Worm (Caenorhabditis elegans) whole organism, late embryonic: ENCODE results near the gene D1054.18.

Experiments used
- C08G9.2 ChIP-seq: sonication (generic microtip); optimal IDR thresholded peaks from 2 replicates; lab custom pipeline; 2016; ENCODE audit warnings: mild to moderate bottlenecking, missing genetic modification characterization, moderate library complexity, missing compliant biosample characterization
- K02D7.2 ChIP-seq: sonication (generic microtip); optimal IDR thresholded peaks from 2 replicates; lab custom pipeline; 2017; ENCODE audit warnings: mild to moderate bottlenecking, missing genetic modification characterization, missing compliant biosample characterization
- ahr-1 ChIP-seq: sonication (generic microtip); optimal IDR thresholded peaks from 2 replicates; lab custom pipeline; 2016; ENCODE audit warnings: missing genetic modification characterization, missing compliant biosample characterization
- ceh-14 ChIP-seq: sonication (generic microtip); optimal IDR thresholded peaks from 2 replicates; lab custom pipeline; 2016; ENCODE audit warnings: missing genotype, missing genetic modification characterization, missing compliant biosample characterization
- ceh-18 ChIP-seq: sonication (generic microtip); optimal IDR thresholded peaks from 2 replicates; lab custom pipeline; 2016; ENCODE audit warnings: missing genetic modification characterization, missing compliant biosample characterization
- ceh-2 ChIP-seq: sonication (generic microtip); optimal IDR thresholded peaks from 2 replicates; lab custom pipeline; 2016; ENCODE audit warnings: missing genotype, missing genetic modification characterization, missing compliant biosample characterization
- ceh-22 ChIP-seq: sonication (generic microtip); optimal IDR thresholded peaks from 2 replicates; lab custom pipeline; 2017; ENCODE audit warnings: missing biosample characterization, missing genetic modification characterization
- ceh-30 ChIP-seq: fragments of 150-350 bp; optimal IDR thresholded peaks from 2 replicates; lab custom pipeline; 2014; ENCODE audit warnings: missing biosample characterization, missing genetic modification characterization
- ceh-34 ChIP-seq: sonication (generic microtip); optimal IDR thresholded peaks from 2 replicates; lab custom pipeline; 2016; ENCODE audit warnings: mild to moderate bottlenecking, missing genetic modification characterization, missing compliant biosample characterization
- ceh-48 ChIP-seq: sonication (generic microtip); optimal IDR thresholded peaks from 2 replicates; lab custom pipeline; 2016; ENCODE audit warnings: missing genetic modification characterization, inconsistent platforms, missing compliant biosample characterization
- ceh-6 ChIP-seq: fragments of 200-800 bp; sonication (Bioruptor generic); optimal IDR thresholded peaks from 2 replicates; lab custom pipeline; 2018; ENCODE audit warnings: mild to moderate bottlenecking, missing genetic modification characterization, missing compliant biosample characterization
- ceh-9 ChIP-seq: sonication (generic microtip); optimal IDR thresholded peaks from 2 replicates; lab custom pipeline; 2016; ENCODE audit warnings: mild to moderate bottlenecking, missing genetic modification characterization, inconsistent platforms, missing compliant biosample characterization
- che-1 ChIP-seq: sonication (generic microtip); optimal IDR thresholded peaks from 2 replicates; lab custom pipeline; 2016; ENCODE audit warnings: mild to moderate bottlenecking, missing genetic modification characterization, missing compliant biosample characterization
- dmd-4 ChIP-seq: sonication (generic microtip); optimal IDR thresholded peaks from 2 replicates; lab custom pipeline; 2016; ENCODE audit warnings: borderline replicate concordance, missing genetic modification characterization, missing compliant biosample characterization
- elt-4 ChIP-seq: sonication (generic microtip); optimal IDR thresholded peaks from 2 replicates; lab custom pipeline; 2016; ENCODE audit warnings: missing genetic modification characterization, missing compliant biosample characterization
- fax-1 ChIP-seq: sonication (generic microtip); optimal IDR thresholded peaks from 2 replicates; lab custom pipeline; 2016; ENCODE audit warnings: missing genotype, missing genetic modification characterization, missing compliant biosample characterization
- fkh-10 ChIP-seq: fragments of 150-350 bp; optimal IDR thresholded peaks from 2 replicates; lab custom pipeline; 2014; ENCODE audit warnings: missing biosample characterization, missing genetic modification reagents, missing genetic modification characterization
- gmeb-2 ChIP-seq: sonication (generic microtip); optimal IDR thresholded peaks from 2 replicates; lab custom pipeline; 2016; ENCODE audit warnings: missing genetic modification characterization, inconsistent platforms, missing compliant biosample characterization
- hlh-15 ChIP-seq: sonication (generic microtip); optimal IDR thresholded peaks from 2 replicates; lab custom pipeline; 2016; ENCODE audit warnings: missing genetic modification characterization, missing compliant biosample characterization
- hlh-6 ChIP-seq: sonication (generic microtip); optimal IDR thresholded peaks from 2 replicates; lab custom pipeline; 2016; ENCODE audit warnings: missing genotype, missing genetic modification characterization, missing compliant biosample characterization
- lim-6 ChIP-seq: sonication (generic microtip); optimal IDR thresholded peaks from 2 replicates; lab custom pipeline; 2016; ENCODE audit warnings: missing genetic modification characterization, missing compliant biosample characterization
- lin-11 ChIP-seq: fragments of 200-800 bp; sonication (Bioruptor generic); optimal IDR thresholded peaks from 2 replicates; lab custom pipeline; 2018; ENCODE audit warnings: mild to moderate bottlenecking, missing genetic modification characterization, missing compliant biosample characterization
- mec-3 ChIP-seq: sonication (generic microtip); optimal IDR thresholded peaks from 2 replicates; lab custom pipeline; 2016; ENCODE audit warnings: borderline replicate concordance, missing genetic modification characterization, missing compliant biosample characterization
- nfya-1 ChIP-seq: sonication (generic microtip); optimal IDR thresholded peaks from 2 replicates; lab custom pipeline; 2017; ENCODE audit warnings: missing genetic modification characterization, mild to moderate bottlenecking, missing compliant biosample characterization, antibody characterized with exemption, moderate library complexity
- nhr-11 ChIP-seq: fragments of 150-350 bp; optimal IDR thresholded peaks from 2 replicates; lab custom pipeline; 2014; ENCODE audit warnings: missing biosample characterization, missing genetic modification characterization
- npax-4 ChIP-seq: sonication (generic microtip); optimal IDR thresholded peaks from 2 replicates; lab custom pipeline; 2016; ENCODE audit warnings: missing genetic modification characterization, missing compliant biosample characterization
- odd-2 ChIP-seq: sonication (generic microtip); optimal IDR thresholded peaks from 2 replicates; lab custom pipeline; 2017; ENCODE audit warnings: antibody characterized with exemption, mild to moderate bottlenecking, missing genetic modification characterization, missing compliant biosample characterization
- pat-9 ChIP-seq: fragments of 200-800 bp; sonication (Bioruptor generic); optimal IDR thresholded peaks from 2 replicates; lab custom pipeline; 2018; ENCODE audit warnings: mild to moderate bottlenecking, missing genetic modification characterization, moderate library complexity, missing compliant biosample characterization
- pha-2 ChIP-seq: sonication (generic microtip); optimal IDR thresholded peaks from 2 replicates; lab custom pipeline; 2017; ENCODE audit warnings: mild to moderate bottlenecking, missing genetic modification characterization, missing compliant biosample characterization
- pha-4 ChIP-seq: fragments of 150-350 bp; optimal IDR thresholded peaks from 2 replicates; lab custom pipeline; 2018; ENCODE audit warnings: missing biosample characterization, missing genetic modification reagents, missing genetic modification characterization
- sdc-2 ChIP-seq: sonication (generic microtip); optimal IDR thresholded peaks from 2 replicates; lab custom pipeline; 2016; ENCODE audit warnings: missing genotype, missing genetic modification characterization, missing compliant biosample characterization
- sox-2 ChIP-seq: fragments of 200-800 bp; sonication (Bioruptor generic); IDR thresholded peaks from 2 replicates; pipeline ENCODE4 v1.3.6; 2022; ENCODE audit warnings: missing genetic modification reagents, missing genetic modification characterization, missing compliant biosample characterization
- sox-4 ChIP-seq: sonication (generic microtip); optimal IDR thresholded peaks from 2 replicates; lab custom pipeline; 2017; ENCODE audit warnings: mild to moderate bottlenecking, missing genetic modification characterization, inconsistent platforms, missing compliant biosample characterization
- tbx-2 ChIP-seq: sonication (generic microtip); optimal IDR thresholded peaks from 2 replicates; lab custom pipeline; 2016; ENCODE audit warnings: missing genetic modification characterization, missing compliant biosample characterization

The D1054.18 gene

DNA sequence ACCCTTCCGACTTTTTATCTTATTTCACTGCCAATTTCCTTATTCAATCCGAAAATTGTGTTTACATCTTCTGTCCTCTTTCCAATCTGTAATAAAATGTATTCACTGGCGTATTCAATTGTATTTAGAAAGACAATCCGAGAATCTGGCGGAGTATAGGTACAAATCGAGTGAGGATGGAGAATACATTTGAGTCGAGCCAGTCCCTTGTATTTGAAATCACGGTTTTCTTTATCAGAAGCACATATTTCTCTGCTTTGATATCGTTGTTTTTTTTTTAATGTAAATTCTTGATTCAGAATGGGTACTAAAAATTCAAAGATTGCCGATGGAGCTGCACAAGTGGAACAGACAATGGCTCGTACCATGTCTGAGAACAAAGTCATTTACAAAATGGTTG lies 36.9 kb downstream of the D1054.18 start, which contains the start of gene ocr-1:
ocr-1 (plus strand) TSS at position 301 of the 400 bp plus-strand sequence.
- TF ChIP-seq ceh-30, result no peak
- no peak for TF ChIP-seq ceh-2 (tag; lab: Kevin White, UChicago)
- TF ChIP-seq fkh-10 (GFP tag; lab: Kevin White, UChicago), result no peak

DNA sequence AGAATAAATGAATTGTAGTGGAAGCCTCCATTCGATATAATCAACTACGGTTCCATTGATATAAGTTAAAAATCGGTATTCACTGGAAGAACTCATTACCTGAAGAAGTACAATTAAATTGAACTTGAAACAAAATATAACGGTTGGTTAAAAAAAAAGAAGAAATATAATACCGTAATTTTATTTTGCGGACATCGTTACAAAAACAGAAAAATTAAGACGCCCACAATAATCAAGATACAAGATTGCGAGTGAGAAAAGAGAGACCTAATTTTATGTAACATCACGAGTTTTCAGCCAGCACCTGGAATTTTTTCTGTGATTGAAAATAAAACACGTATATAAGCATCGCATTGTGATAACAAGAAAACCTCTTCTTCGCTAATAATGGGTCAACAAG lies 38.3 kb downstream of the D1054.18 start, which contains the start of gene sre-6:
sre-6 (minus strand) TSS at position 101 of the 400 bp plus-strand sequence.
- no peak for TF ChIP-seq pha-4
- no peak for TF ChIP-seq pat-9
- TF ChIP-seq mec-3, result no peak

DNA sequence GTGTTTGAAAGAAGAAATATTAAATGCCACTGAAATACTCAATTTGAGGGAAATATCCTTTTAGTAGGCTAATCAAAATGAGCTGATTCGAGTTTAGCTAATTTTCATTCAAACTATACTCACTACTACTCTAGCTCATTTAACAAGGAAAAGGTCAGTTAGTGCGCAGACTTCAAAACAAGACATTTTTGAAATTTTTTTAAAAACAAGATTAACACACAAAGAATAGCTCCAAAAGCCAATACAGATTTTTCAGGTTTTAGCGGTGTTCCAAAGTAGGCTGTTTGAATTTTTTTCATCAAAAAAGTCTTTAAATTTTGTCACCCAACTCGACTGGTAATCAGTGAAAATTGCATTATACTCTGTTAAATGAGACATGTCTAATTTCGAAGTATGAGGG lies 40.2 kb downstream of the D1054.18 start:
- TF ChIP-seq pha-4 (no peak), ceh-18 (tag; lab: Kevin White, UChicago) (no peak), fax-1 (no peak)
- TF ChIP-seq, all 69 proteins: peak for 0

DNA sequence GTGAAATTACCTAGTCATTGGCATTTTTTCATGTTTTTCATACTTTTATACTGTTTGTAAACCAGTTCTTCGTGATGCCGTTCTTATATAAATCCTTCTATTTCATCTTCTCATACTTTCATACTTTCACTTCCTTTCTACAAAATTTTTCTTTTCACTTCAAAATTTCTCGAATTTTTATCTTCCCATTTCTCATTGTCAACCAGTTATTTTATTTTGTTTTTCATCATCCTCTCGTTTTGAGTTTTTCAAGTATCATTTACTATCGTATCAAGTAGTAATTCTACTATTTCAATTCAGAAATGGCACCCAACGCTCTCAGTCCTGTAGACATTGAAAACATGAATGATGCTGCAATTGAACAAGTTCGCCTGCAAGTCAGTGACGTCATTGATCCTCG lies 42.3 kb downstream of the D1054.18 start, which contains the start of gene F28H7.8:
F28H7.8 (plus strand) TSS at position 301 of the 400 bp plus-strand sequence.
- no peak for TF ChIP-seq npax-4 (tag; lab: Kevin White, UChicago)
- no peak for TF ChIP-seq nfya-1 (tag; lab: Kevin White, UChicago)
- no peak for TF ChIP-seq ceh-48
- no peak for TF ChIP-seq ceh-14
- no peak for TF ChIP-seq pha-2 (tag; lab: Kevin White, UChicago)

DNA sequence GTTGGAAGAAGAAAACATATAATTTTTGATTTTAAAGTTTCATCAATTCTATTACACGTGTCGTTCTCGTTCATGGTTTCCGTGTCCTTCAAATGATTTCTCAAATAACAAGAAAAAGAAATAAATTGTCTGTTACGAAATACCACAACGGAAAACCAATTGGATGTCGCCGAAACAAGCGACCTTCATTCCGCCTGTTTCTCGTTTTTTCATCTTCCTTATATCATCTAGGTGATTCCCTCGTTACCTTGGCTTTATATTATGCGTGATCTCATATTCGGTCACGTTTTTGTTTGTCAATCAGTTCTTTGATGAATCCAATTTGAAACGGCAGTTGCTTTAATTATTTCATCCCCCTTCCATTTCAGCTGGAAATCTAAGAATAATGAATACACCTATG lies 43.9 kb downstream of the D1054.18 start:
- TF ChIP-seq nhr-11 (no peak), sox-2 (GFP tag; lab: Robert Waterston, UW) (no peak), ceh-34 (tag; lab: Kevin White, UChicago) (no peak), ceh-22 (tag; lab: Kevin White, UChicago) (no peak), hlh-15 (tag; lab: Kevin White, UChicago) (no peak), lin-11 (tag; lab: Kevin White, UChicago) (no peak)

DNA sequence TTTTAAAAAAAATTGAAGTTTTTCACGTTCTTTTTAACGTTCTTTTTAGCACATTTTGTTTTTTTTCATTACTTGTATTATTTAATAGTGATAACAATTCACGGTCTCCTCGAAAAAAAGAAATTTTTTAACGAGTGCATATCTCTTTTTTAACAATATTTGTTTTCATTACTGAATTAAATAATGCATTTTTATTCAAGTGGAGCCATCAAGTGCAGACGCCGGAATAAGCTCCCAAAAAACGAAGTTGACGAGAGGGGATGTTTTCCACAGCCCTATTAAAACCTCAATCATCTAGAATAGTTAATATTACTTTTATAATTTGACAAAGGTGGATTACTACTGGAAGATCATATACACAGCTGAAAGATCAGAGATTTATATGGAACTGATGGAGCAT lies 44.3 kb downstream of the D1054.18 start, which contains the start of gene irld-6:
irld-6 (minus strand) TSS at position 101 of the 400 bp plus-strand sequence.
- no peak for TF ChIP-seq che-1 (tag; lab: Kevin White, UChicago)
- TF ChIP-seq ceh-9, result no peak
- TF ChIP-seq K02D7.2 (tag; lab: Kevin White, UChicago), result no peak
- no peak for TF ChIP-seq elt-4 (tag; lab: Kevin White, UChicago)
- no peak for TF ChIP-seq sox-4 (tag; lab: Kevin White, UChicago)
- no peak for TF ChIP-seq hlh-6 (tag; lab: Kevin White, UChicago)
- TF ChIP-seq mec-3, result no peak
- no peak for TF ChIP-seq ahr-1 (tag; lab: Kevin White, UChicago)
- no peak for TF ChIP-seq ceh-2 (tag; lab: Kevin White, UChicago)
- TF ChIP-seq odd-2 (tag; lab: Kevin White, UChicago), result no peak
- no peak for TF ChIP-seq sdc-2 (tag; lab: Kevin White, UChicago)
- no peak for TF ChIP-seq lim-6 (tag; lab: Kevin White, UChicago)
- TF ChIP-seq C08G9.2, result no peak

DNA sequence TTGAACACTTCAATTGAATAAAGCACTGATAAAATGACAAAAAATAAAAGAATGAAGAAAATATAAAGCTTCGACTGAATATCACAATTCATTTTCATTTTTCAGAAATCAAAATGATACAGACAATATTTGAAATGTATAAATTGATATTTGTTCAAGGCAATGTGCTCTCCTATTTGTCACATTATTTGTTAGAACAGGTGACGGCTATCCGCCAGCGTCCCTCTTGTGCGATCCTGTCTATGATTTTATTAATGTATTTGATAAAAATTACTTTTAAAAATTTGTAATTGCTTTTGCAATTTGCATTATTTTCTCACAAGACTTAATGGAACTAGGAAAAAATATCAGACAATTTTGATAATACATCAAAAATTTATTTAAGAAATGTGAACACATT lies 46.9 kb downstream of the D1054.18 start, which contains the start of gene F28H7.7:
F28H7.7 (minus strand) TSS at position 101 of the 400 bp plus-strand sequence.
- TF ChIP-seq pha-2 (tag; lab: Kevin White, UChicago), result no peak
- TF ChIP-seq tbx-2 (tag; lab: Kevin White, UChicago), result no peak
- TF ChIP-seq gmeb-2 (tag; lab: Kevin White, UChicago), result no peak
- no peak for TF ChIP-seq K02D7.2 (tag; lab: Kevin White, UChicago)
- no peak for TF ChIP-seq che-1 (tag; lab: Kevin White, UChicago)
- no peak for TF ChIP-seq ceh-18 (tag; lab: Kevin White, UChicago)
- TF ChIP-seq mec-3, result no peak
- no peak for TF ChIP-seq nfya-1 (tag; lab: Kevin White, UChicago)
- TF ChIP-seq nhr-11, result no peak
- TF ChIP-seq ceh-6 (GFP tag; lab: Kevin White, UChicago), result no peak
- no peak for TF ChIP-seq dmd-4 (tag; lab: Kevin White, UChicago)
- TF ChIP-seq fkh-10 (GFP tag; lab: Kevin White, UChicago), result no peak
